Worm (Caenorhabditis elegans) whole organism, late embryonic: Measurements from ENCODE around the gene aqp-2.

Experiments used
- fkh-10 ChIP-seq: fragments of 150-350 bp; optimal IDR thresholded peaks from 2 replicates; lab custom pipeline; 2014; ENCODE audit warnings: missing biosample characterization, missing genetic modification reagents, missing genetic modification characterization
- pha-4 ChIP-seq: fragments of 150-350 bp; optimal IDR thresholded peaks from 2 replicates; lab custom pipeline; 2018; ENCODE audit warnings: missing biosample characterization, missing genetic modification reagents, missing genetic modification characterization

DNA sequence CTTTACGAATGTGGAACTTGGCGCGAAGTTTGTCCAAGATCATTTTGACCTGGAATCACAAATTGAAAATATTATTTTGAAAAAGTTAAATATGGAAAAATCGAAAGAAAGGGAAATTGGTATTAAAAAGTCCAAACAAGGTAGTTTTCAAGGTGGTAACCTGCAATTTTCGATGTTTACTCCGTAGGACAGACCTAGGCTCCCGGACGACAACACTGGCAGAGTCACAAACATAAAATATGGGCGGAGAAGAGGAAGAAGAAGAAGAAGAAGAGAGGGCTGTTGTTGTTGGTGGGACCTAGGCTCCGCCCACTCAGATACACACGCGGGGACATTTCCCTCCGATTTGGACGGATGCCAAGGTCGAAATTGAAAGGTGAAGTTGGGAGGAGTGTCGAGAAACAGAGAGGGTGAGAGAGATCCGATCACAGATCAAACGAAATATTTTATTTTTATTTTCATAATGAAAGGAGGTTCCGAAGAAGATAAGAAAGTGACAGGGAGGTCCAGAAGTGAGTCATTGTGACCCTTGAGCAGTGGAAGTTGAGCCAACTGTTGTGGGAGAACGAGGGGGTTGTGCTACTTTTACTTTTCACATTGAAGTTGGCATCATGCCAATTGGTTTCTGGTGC is at the start of gene aqp-2:
- TF ChIP-seq fkh-10 (no peak), pha-4 (tag; lab: Kevin White, UChicago) (no peak)
